Fruit fly (Drosophila melanogaster) whole organism, embryonic: ENCODE measurements around the gene capu.

Experiments used
- Abd-B ChIP-seq: fragments of 200-800 bp; sonication (Bioruptor generic); optimal IDR thresholded peaks from 2 replicates; lab custom pipeline; 2018; ENCODE audit warnings: missing biosample characterization, mild to moderate bottlenecking, missing genetic modification characterization, moderate library complexity
- CG10543 ChIP-seq: fragments of 200-800 bp; sonication (Bioruptor generic); optimal IDR thresholded peaks from 3 replicates; lab custom pipeline; 2017; ENCODE audit warnings: missing biosample characterization, mild to moderate bottlenecking, missing genetic modification characterization, moderate library complexity
- CG10654 ChIP-seq: fragments of 200-800 bp; sonication (Bioruptor generic); optimal IDR thresholded peaks from 2 replicates; lab custom pipeline; 2016; ENCODE audit warnings: missing biosample characterization, missing genetic modification characterization
- CG11398 ChIP-seq: fragments of 200-800 bp; sonication (Bioruptor generic); optimal IDR thresholded peaks from 2 replicates; lab custom pipeline; 2016; ENCODE audit warnings: missing biosample characterization, missing genetic modification characterization
- CG11560 ChIP-seq: fragments of 200-800 bp; sonication (Bioruptor generic); IDR thresholded peaks from 3 replicates; pipeline ENCODE4 v1.3.6; 2022; ENCODE audit warnings: missing biosample characterization, missing genetic modification characterization
- CG12659 ChIP-seq: fragments of 200-800 bp; sonication (Bioruptor generic); optimal IDR thresholded peaks from 3 replicates; lab custom pipeline; 2017; ENCODE audit warnings: mild to moderate bottlenecking, missing biosample characterization, missing genetic modification reagents, missing genetic modification characterization
- CG13424 ChIP-seq: fragments of 200-800 bp; sonication (Bioruptor generic); optimal IDR thresholded peaks from 2 replicates; lab custom pipeline; 2019; ENCODE audit warnings: missing biosample characterization, mild to moderate bottlenecking, missing genetic modification characterization, moderate library complexity
- CG14667 ChIP-seq: fragments of 200-800 bp; sonication (Bioruptor generic); IDR thresholded peaks from 2 replicates; pipeline ENCODE4 v1.3.6; 2022; ENCODE audit warnings: missing biosample characterization, missing genetic modification characterization
- CG15269 ChIP-seq: fragments of 200-800 bp; sonication (Bioruptor generic); optimal IDR thresholded peaks from 2 replicates; lab custom pipeline; 2018; ENCODE audit warnings: missing biosample characterization, mild to moderate bottlenecking, missing genetic modification characterization, moderate library complexity
- CG17568 ChIP-seq: fragments of 200-800 bp; sonication (Bioruptor generic); optimal IDR thresholded peaks from 2 replicates; lab custom pipeline; 2018; ENCODE audit warnings: missing biosample characterization, mild to moderate bottlenecking, missing genetic modification characterization, moderate library complexity
- CG6683 ChIP-seq: fragments of 200-800 bp; sonication (Bioruptor generic); optimal IDR thresholded peaks from 2 replicates; lab custom pipeline; 2017; ENCODE audit warnings: missing biosample characterization, mild to moderate bottlenecking, missing genetic modification characterization, missing genetic modification reagents
- CG6689 ChIP-seq: fragments of 200-800 bp; sonication (Bioruptor generic); IDR thresholded peaks from 2 replicates; pipeline ENCODE4 v1.3.6; 2022; ENCODE audit warnings: missing biosample characterization, missing genetic modification characterization
- CG6854 ChIP-seq: fragments of 200-800 bp; sonication (Bioruptor generic); optimal IDR thresholded peaks from 3 replicates; lab custom pipeline; 2017; ENCODE audit warnings: missing biosample characterization, mild to moderate bottlenecking, missing genetic modification characterization
- CG7271 ChIP-seq: fragments of 200-800 bp; sonication (Bioruptor generic); optimal IDR thresholded peaks from 2 replicates; lab custom pipeline; 2018; ENCODE audit warnings: missing biosample characterization, mild to moderate bottlenecking, missing genetic modification characterization, moderate library complexity
- CG7963 ChIP-seq: fragments of 200-800 bp; sonication (Bioruptor generic); IDR thresholded peaks from 3 replicates; pipeline ENCODE4 v1.3.6; 2022; ENCODE audit warnings: missing biosample characterization, missing genetic modification characterization; ENCODE audit not compliant: partially characterized antibody
- CG7987 ChIP-seq: fragments of 200-800 bp; sonication (Bioruptor generic); optimal IDR thresholded peaks from 2 replicates; lab custom pipeline; 2018; ENCODE audit warnings: missing biosample characterization, mild to moderate bottlenecking, missing genetic modification characterization, moderate library complexity
- CG9727 ChIP-seq: fragments of 200-800 bp; sonication (Bioruptor generic); optimal IDR thresholded peaks from 3 replicates; lab custom pipeline; 2017; ENCODE audit warnings: missing biosample characterization, mild to moderate bottlenecking, missing genetic modification characterization
- CG9817 ChIP-seq: fragments of 200-800 bp; sonication (Bioruptor generic); optimal IDR thresholded peaks from 2 replicates; lab custom pipeline; 2018; ENCODE audit warnings: missing biosample characterization, mild to moderate bottlenecking, missing genetic modification characterization, moderate library complexity
- CHES-1-like ChIP-seq: fragments of 200-800 bp; sonication (Bioruptor generic); optimal IDR thresholded peaks from 2 replicates; lab custom pipeline; 2016; ENCODE audit warnings: missing biosample characterization, missing genetic modification characterization
- Dbx ChIP-seq: fragments of 200-800 bp; sonication (Bioruptor generic); IDR thresholded peaks from 3 replicates; pipeline ENCODE4 v1.3.6; 2022; ENCODE audit warnings: missing biosample characterization, missing genetic modification characterization
- Ets97D ChIP-seq: fragments of 200-800 bp; sonication (Bioruptor generic); optimal IDR thresholded peaks from 3 replicates; lab custom pipeline; 2016; ENCODE audit warnings: missing biosample characterization, missing genetic modification characterization
- Fer3 ChIP-seq: fragments of 200-800 bp; sonication (Bioruptor generic); optimal IDR thresholded peaks from 2 replicates; lab custom pipeline; 2018; ENCODE audit warnings: missing biosample characterization, mild to moderate bottlenecking, missing genetic modification characterization, moderate library complexity
- MBD-R2 ChIP-seq: fragments of 200-800 bp; sonication (Bioruptor generic); IDR thresholded peaks from 2 replicates; pipeline ENCODE4 v1.3.6; 2022; ENCODE audit warnings: missing biosample characterization, missing genetic modification characterization
- Mad ChIP-seq: fragments of 200-800 bp; sonication (Bioruptor generic); optimal IDR thresholded peaks from 2 replicates; lab custom pipeline; 2016; ENCODE audit warnings: missing biosample characterization, missing genetic modification characterization
- Meics ChIP-seq: fragments of 200-800 bp; sonication (Bioruptor generic); optimal IDR thresholded peaks from 2 replicates; lab custom pipeline; 2017; ENCODE audit warnings: missing biosample characterization, mild to moderate bottlenecking, missing genetic modification characterization
- Nf-YA ChIP-seq: fragments of 200-800 bp; sonication (Bioruptor generic); IDR thresholded peaks from 2 replicates; pipeline ENCODE4 v1.3.6; 2022; ENCODE audit warnings: missing biosample characterization, missing genetic modification characterization
- Oli ChIP-seq: fragments of 200-800 bp; sonication (Bioruptor generic); optimal IDR thresholded peaks from 2 replicates; lab custom pipeline; 2018; ENCODE audit warnings: missing biosample characterization, mild to moderate bottlenecking, missing genetic modification characterization, moderate library complexity
- Opbp ChIP-seq: fragments of 200-800 bp; sonication (Bioruptor generic); IDR thresholded peaks from 3 replicates; pipeline ENCODE4 v1.3.6; 2022; ENCODE audit warnings: missing biosample characterization, missing genetic modification characterization; ENCODE audit not compliant: partially characterized antibody
- Optix ChIP-seq: fragments of 200-800 bp; sonication (Bioruptor generic); IDR thresholded peaks from 3 replicates; pipeline ENCODE4 v1.3.6; 2022; ENCODE audit warnings: missing biosample characterization, missing genetic modification characterization
- Side ChIP-seq: fragments of 200-800 bp; sonication (Bioruptor generic); optimal IDR thresholded peaks from 2 replicates; lab custom pipeline; 2016; ENCODE audit warnings: missing biosample characterization, missing genetic modification characterization
- Sox102F ChIP-seq: fragments of 200-800 bp; sonication (Bioruptor generic); optimal IDR thresholded peaks from 2 replicates; lab custom pipeline; 2018; ENCODE audit warnings: missing biosample characterization, mild to moderate bottlenecking, missing genetic modification characterization, moderate library complexity
- Vsx1 ChIP-seq: fragments of 200-800 bp; sonication (Bioruptor generic); optimal IDR thresholded peaks from 2 replicates; lab custom pipeline; 2017; ENCODE audit warnings: missing biosample characterization, mild to moderate bottlenecking, missing genetic modification characterization, missing genetic modification reagents
- az2 ChIP-seq: fragments of 200-800 bp; sonication (Bioruptor generic); optimal IDR thresholded peaks from 3 replicates; lab custom pipeline; 2016; ENCODE audit warnings: missing biosample characterization, missing genetic modification characterization
- bigmax ChIP-seq: fragments of 200-800 bp; sonication (Bioruptor generic); optimal IDR thresholded peaks from 2 replicates; lab custom pipeline; 2018; ENCODE audit warnings: missing biosample characterization, mild to moderate bottlenecking, missing genetic modification characterization
- cato ChIP-seq: fragments of 200-800 bp; sonication (Bioruptor generic); optimal IDR thresholded peaks from 2 replicates; lab custom pipeline; 2016; ENCODE audit warnings: missing biosample characterization, missing genetic modification characterization, borderline replicate concordance
- emc ChIP-seq: fragments of 200-800 bp; sonication (Bioruptor generic); optimal IDR thresholded peaks from 2 replicates; lab custom pipeline; 2016; ENCODE audit warnings: missing biosample characterization, missing genetic modification characterization
- eve ChIP-seq, 2 experiments: fragments of >200 bp; optimal IDR thresholded peaks; 2 replicates each; lab custom pipeline; 2017; ENCODE audit warnings: missing biosample characterization in 2 of 2, missing genetic modification characterization in 2 of 2
- eyg ChIP-seq: fragments of 200-800 bp; sonication (Bioruptor generic); optimal IDR thresholded peaks from 3 replicates; lab custom pipeline; 2016; ENCODE audit warnings: missing biosample characterization, missing genetic modification characterization
- fd3F ChIP-seq: fragments of 200-800 bp; sonication (Bioruptor generic); optimal IDR thresholded peaks from 2 replicates; lab custom pipeline; 2018; ENCODE audit warnings: missing biosample characterization, mild to moderate bottlenecking, missing genetic modification characterization, moderate library complexity
- ftz-f1 ChIP-seq: fragments of 200-800 bp; sonication (Bioruptor generic); optimal IDR thresholded peaks from 2 replicates; lab custom pipeline; 2016; ENCODE audit warnings: missing biosample characterization, missing genetic modification characterization
- fu2 ChIP-seq: fragments of 200-800 bp; sonication (Bioruptor generic); optimal IDR thresholded peaks from 2 replicates; lab custom pipeline; 2016; ENCODE audit warnings: missing biosample characterization, missing genetic modification characterization
- gcm2 ChIP-seq: fragments of 200-800 bp; sonication (Bioruptor generic); optimal IDR thresholded peaks from 2 replicates; lab custom pipeline; 2016; ENCODE audit warnings: missing biosample characterization, missing genetic modification characterization
- gsb-n ChIP-seq: fragments of 200-800 bp; sonication (Bioruptor generic); optimal IDR thresholded peaks from 3 replicates; lab custom pipeline; 2018; ENCODE audit warnings: missing biosample characterization, mild to moderate bottlenecking, missing genetic modification characterization
- kni ChIP-seq: fragments of 200-800 bp; sonication (Bioruptor generic); optimal IDR thresholded peaks from 3 replicates; lab custom pipeline; 2017; ENCODE audit warnings: mild to moderate bottlenecking, missing biosample characterization, missing genetic modification reagents, missing genetic modification characterization
- lmd ChIP-seq: fragments of 200-800 bp; sonication (Bioruptor generic); IDR thresholded peaks from 2 replicates; pipeline ENCODE4 v1.3.6; 2022; ENCODE audit warnings: missing biosample characterization, missing genetic modification characterization
- pho ChIP-seq: fragments of 200-800 bp; sonication (Bioruptor generic); optimal IDR thresholded peaks from 2 replicates; lab custom pipeline; 2016; ENCODE audit warnings: missing biosample characterization, missing genetic modification characterization
- so ChIP-seq: fragments of 200-800 bp; sonication (Bioruptor generic); IDR thresholded peaks from 3 replicates; pipeline ENCODE4 v1.3.6; 2022; ENCODE audit warnings: missing biosample characterization, missing genetic modification characterization
- ssp ChIP-seq: fragments of 200-800 bp; sonication (Bioruptor generic); IDR thresholded peaks from 2 replicates; pipeline ENCODE4 v1.3.6; 2022; ENCODE audit warnings: missing biosample characterization, missing genetic modification characterization
- tup ChIP-seq: fragments of 200-800 bp; sonication (Bioruptor generic); optimal IDR thresholded peaks from 2 replicates; lab custom pipeline; 2016; ENCODE audit warnings: missing biosample characterization, mild to moderate bottlenecking, missing genetic modification characterization, moderate library complexity
- unc-4 ChIP-seq: fragments of 200-800 bp; sonication (Bioruptor generic); IDR thresholded peaks from 2 replicates; pipeline ENCODE4 v1.3.6; 2022; ENCODE audit warnings: missing biosample characterization, missing genetic modification characterization; ENCODE audit not compliant: partially characterized antibody
- wdn ChIP-seq: fragments of 200-800 bp; sonication (Bioruptor generic); IDR thresholded peaks from 2 replicates; pipeline ENCODE4 v1.3.6; 2022; ENCODE audit warnings: missing biosample characterization, missing genetic modification characterization

Gene capu

DNA sequence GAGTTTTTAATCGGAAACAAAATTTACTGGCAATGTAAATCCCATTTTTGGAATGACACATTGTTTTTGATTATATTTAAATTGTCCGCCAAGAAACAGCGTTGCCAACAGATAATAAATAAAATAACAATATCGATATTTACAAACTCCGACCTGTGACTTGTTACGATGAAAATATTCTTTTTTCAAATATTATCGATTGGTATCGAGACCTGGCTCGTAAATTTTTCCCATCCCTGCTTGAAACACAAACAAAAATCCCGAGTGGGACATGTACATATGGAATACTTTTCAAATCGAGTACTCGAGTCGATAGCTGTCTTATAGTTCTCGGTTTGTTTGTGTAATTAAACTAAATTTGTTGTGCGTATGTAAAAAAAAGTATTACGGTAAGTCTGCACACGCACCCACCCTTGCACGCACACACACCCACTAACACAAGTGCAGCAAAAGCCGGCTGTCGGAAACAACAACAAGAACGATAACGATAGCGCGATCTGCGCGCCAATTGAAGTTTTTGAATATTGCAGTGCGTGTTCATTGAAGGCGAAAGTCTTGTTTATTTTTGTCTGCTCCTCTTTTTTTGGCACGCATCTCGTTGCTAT, 40.1 kb downstream of the capu start, which contains the start of gene TTLL4B (continued):
- TF ChIP-seq tup (no peak), Opbp (peak; percentile 93), az2 (no peak), Ets97D (peak; percentile 58), CG6683 (no peak), Oli (tag; lab: Kevin White, UChicago) (no peak), unc-4 (GFP tag; lab: Robert Waterston, UW) (peak; percentile 88), CG6689 (GFP tag; lab: Robert Waterston, UW) (no peak), CG7271 (tag; lab: Kevin White, UChicago) (no peak), Nf-YA (GFP tag; lab: Robert Waterston, UW) (no peak), CG12659 (GFP tag; lab: Kevin White, UChicago) (no peak), fd3F (GFP tag; lab: Kevin White, UChicago) (no peak), so (GFP tag; lab: Robert Waterston, UW) (no peak), eve (GFP tag; optimal IDR thresholded peaks at IDR 0.05; lab: Kevin White, UChicago) (no peak), kni (no peak), Side (GFP tag; lab: Kevin White, UChicago) (peak; percentile 6), cato (no peak), ssp (GFP tag; lab: Robert Waterston, UW) (no peak), CG14667 (GFP tag; lab: Robert Waterston, UW) (no peak), bigmax (GFP tag; lab: Kevin White, UChicago) (no peak), Mad (GFP tag; lab: Kevin White, UChicago) (no peak), Vsx1 (GFP tag; lab: Kevin White, UChicago) (no peak), CG6854 (GFP tag; lab: Kevin White, UChicago) (no peak), pho (no peak), CG17568 (GFP tag; lab: Kevin White, UChicago) (no peak), CG7987 (GFP tag; lab: Kevin White, UChicago) (no peak), CG9727 (GFP tag; lab: Kevin White, UChicago) (no peak), CG13424 (tag; lab: Kevin White, UChicago) (no peak), Fer3 (tag; lab: Kevin White, UChicago) (no peak), ftz-f1 (GFP tag; lab: Kevin White, UChicago) (no peak), CG9817 (tag; lab: Kevin White, UChicago) (no peak), Meics (GFP tag; lab: Kevin White, UChicago) (no peak), Abd-B (peak; percentile 42), lmd (GFP tag; lab: Robert Waterston, UW) (no peak), CHES-1-like (GFP tag; lab: Kevin White, UChicago) (peak; percentile 39), CG15269 (tag; lab: Kevin White, UChicago) (no peak), Sox102F (GFP tag; lab: Kevin White, UChicago) (no peak), CG7963 (GFP tag; lab: Robert Waterston, UW) (peak; percentile 87), fu2 (no peak), Optix (GFP tag; lab: Robert Waterston, UW) (no peak), emc (GFP tag; lab: Kevin White, UChicago) (no peak), Dbx (GFP tag; lab: Robert Waterston, UW) (no peak), MBD-R2 (peak; percentile 41; the same call in 1 of the 2 replicates), CG10543 (GFP tag; lab: Kevin White, UChicago) (no peak), CG11560 (tag; lab: Robert Waterston, UW) (no peak), wdn (GFP tag; lab: Robert Waterston, UW) (no peak), gsb-n (tag; lab: Kevin White, UChicago) (no peak), eyg (GFP tag; lab: Kevin White, UChicago) (no peak), CG11398 (GFP tag; lab: Kevin White, UChicago) (no peak), gcm2 (no peak), CG10654 (GFP tag; lab: Kevin White, UChicago) (no peak)
